Worm (Caenorhabditis elegans): ENCODE data around the gene R09A8.1.

DNA sequence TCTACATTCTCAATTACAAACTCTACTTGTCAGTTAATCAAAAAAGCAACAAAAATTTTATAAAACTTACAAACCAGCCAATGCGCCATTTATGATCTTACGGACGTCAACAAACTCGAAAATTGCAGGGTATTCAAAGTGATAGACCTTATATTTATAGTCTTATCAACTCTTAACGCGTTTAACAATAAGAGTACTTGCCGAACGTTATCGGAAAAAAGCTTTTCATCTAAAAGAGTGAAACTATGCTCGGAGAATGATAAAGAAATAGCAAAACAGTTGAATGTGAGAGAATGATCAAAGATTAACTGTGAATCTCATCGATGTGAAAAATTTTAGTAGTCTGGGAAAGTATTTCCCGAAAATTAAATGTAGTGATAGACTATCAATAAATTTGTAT is 17.6 kb upstream of the R09A8.1 start:
- TF ChIP-seq klf-2 (GFP tag; conservative IDR thresholded peaks at IDR 0.05) (no peak), flt-1 (GFP tag; IDR thresholded peaks at IDR 0.05) (no peak), T22C8.4 (GFP tag; IDR thresholded peaks at IDR 0.05) (no peak)

Measured in whole organism, midembryonic.